In the genomic region with DNA sequence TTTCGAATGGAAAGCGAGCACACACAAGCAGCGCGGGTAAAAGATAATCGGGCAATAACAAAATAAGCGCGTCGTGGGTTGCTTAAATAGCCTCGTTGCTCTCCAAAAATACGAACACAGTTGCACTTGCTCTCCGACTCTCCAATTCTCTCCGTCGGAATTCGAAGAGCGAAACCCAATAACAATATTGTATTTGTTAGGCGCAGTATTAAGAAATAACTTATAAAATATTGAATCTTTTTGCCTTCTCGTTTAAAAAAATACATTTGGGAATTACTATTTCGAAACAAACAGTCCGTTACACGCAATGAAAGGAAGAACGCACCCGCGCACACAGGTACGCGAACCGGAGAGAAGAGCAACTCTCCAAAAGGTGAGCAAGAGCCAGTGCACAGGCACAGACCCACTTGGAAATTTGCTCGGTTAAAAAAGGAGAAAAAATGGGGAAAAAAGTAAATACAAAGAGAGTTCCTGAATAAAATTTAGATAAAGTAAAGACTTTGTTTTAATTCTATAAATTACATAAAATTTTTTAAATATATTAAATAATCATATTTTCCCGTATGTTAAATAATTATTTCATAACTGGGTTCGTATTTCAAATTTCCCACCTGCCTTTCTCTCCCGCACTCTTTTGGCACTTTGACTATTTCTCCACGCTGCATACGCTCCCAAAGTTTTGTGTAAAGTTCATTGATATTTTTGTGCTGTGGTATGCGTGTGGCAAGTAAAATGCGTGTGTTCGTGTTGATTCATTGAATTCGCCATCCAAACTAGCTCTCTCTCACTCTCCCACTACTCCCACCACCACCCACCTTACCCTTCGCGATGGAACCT, we compare ENCODE assay signal across 1 fruit fly cellular context.
TF ChIP-seq lines count a peak whose summit lies in the region.

Gene Mkp3, minus strand, starts transcription at position 63 of the 837 bp plus-strand sequence.

TF ChIP-seq in whole organism, embryonic, 481 proteins besides CTCF, POLR2A, EP300 and RAD21 (continued from another document and continues in another):
- TF ChIP-seq prd (optimal IDR thresholded peaks at IDR 0.05; lab: Kevin White, UChicago) (no peak), prd (GFP tag; IDR thresholded peaks at IDR 0.05; lab: Robert Waterston, UW) (peak; percentile 87), CG17359 (tag; optimal IDR thresholded peaks at IDR 0.05; lab: Kevin White, UChicago) (peak; percentile 89), da (GFP tag; optimal IDR thresholded peaks at IDR 0.05; lab: Kevin White, UChicago) (no peak), CG31388 (GFP tag; optimal IDR thresholded peaks at IDR 0.05; lab: Kevin White, UChicago) (no peak), Optix (GFP tag; IDR thresholded peaks at IDR 0.05; lab: Robert Waterston, UW) (peak; percentile 73; the same call in 1 of the 3 replicates), usp (GFP tag; optimal IDR thresholded peaks at IDR 0.05; lab: Kevin White, UChicago) (no peak), kni (GFP tag; optimal IDR thresholded peaks at IDR 0.05; lab: Kevin White, UChicago) (no peak), hb (GFP tag; IDR thresholded peaks at IDR 0.05; lab: Robert Waterston, UW; ENCODE audit: partially characterized antibody) (no peak), al (GFP tag; IDR thresholded peaks at IDR 0.05; lab: Robert Waterston, UW) (peak; percentile 86), Dref (GFP tag; IDR thresholded peaks at IDR 0.05; lab: Robert Waterston, UW) (no peak), CG8089 (GFP tag; optimal IDR thresholded peaks at IDR 0.05; lab: Kevin White, UChicago) (no peak), CG18262 (tag; optimal IDR thresholded peaks at IDR 0.05; lab: Kevin White, UChicago) (peak; percentile 100), CG12299 (tag; optimal IDR thresholded peaks at IDR 0.05; lab: Kevin White, UChicago) (peak; percentile 86), CG10462 (GFP tag; optimal IDR thresholded peaks at IDR 0.05; lab: Kevin White, UChicago) (peak; percentile 58), tap (tag; optimal IDR thresholded peaks at IDR 0.05; lab: Kevin White, UChicago) (peak; percentile 87), CG15269 (tag; optimal IDR thresholded peaks at IDR 0.05; lab: Kevin White, UChicago) (peak; percentile 93), z (GFP tag; IDR thresholded peaks at IDR 0.05; lab: Robert Waterston, UW) (no peak), tin (GFP tag; optimal IDR thresholded peaks at IDR 0.05; lab: Kevin White, UChicago) (peak; percentile 48), NfI (GFP tag; optimal IDR thresholded peaks at IDR 0.05; lab: Kevin White, UChicago) (peak; percentile 89), ase (GFP tag; IDR thresholded peaks at IDR 0.05; lab: Robert Waterston, UW) (peak; percentile 83), grau (tag; optimal IDR thresholded peaks at IDR 0.05; lab: Kevin White, UChicago) (peak; percentile 93), D19A (tag; optimal IDR thresholded peaks at IDR 0.05; lab: Kevin White, UChicago) (peak; percentile 86), TFAM (GFP tag; optimal IDR thresholded peaks at IDR 0.05; lab: Kevin White, UChicago) (no peak), CG1832 (GFP tag; optimal IDR thresholded peaks at IDR 0.05; lab: Kevin White, UChicago) (no peak), CG4328 (GFP tag; optimal IDR thresholded peaks at IDR 0.05; lab: Kevin White, UChicago) (peak; percentile 86), cato (GFP tag; optimal IDR thresholded peaks at IDR 0.05; lab: Kevin White, UChicago; ENCODE audit: borderline replicate concordance) (peak; percentile 31), CG17912 (GFP tag; optimal IDR thresholded peaks at IDR 0.05; lab: Kevin White, UChicago) (no peak), Lim3 (GFP tag; IDR thresholded peaks at IDR 0.05; lab: Robert Waterston, UW) (0 out of 2 replicates have a peak, but pooled peaks have one; percentile 6), abd-A (tag; optimal IDR thresholded peaks at IDR 0.05; lab: Kevin White, UChicago) (no peak), CrebB (tag; optimal IDR thresholded peaks at IDR 0.05; lab: Kevin White, UChicago) (peak; percentile 83), fu2 (GFP tag; optimal IDR thresholded peaks at IDR 0.05; lab: Kevin White, UChicago) (peak; percentile 17), wor (GFP tag; IDR thresholded peaks at IDR 0.05; lab: Robert Waterston, UW) (peak; percentile 79), CG12104 (GFP tag; optimal IDR thresholded peaks at IDR 0.05; lab: Kevin White, UChicago) (peak; percentile 78), zen2 (GFP tag; IDR thresholded peaks at IDR 0.05; lab: Robert Waterston, UW; ENCODE audit: partially characterized antibody) (no peak), Lhr (GFP tag; optimal IDR thresholded peaks at IDR 0.05; lab: Kevin White, UChicago) (peak; percentile 48), CG3407 (GFP tag; optimal IDR thresholded peaks at IDR 0.05; lab: Kevin White, UChicago) (peak; percentile 79), B-H1 (GFP tag; IDR thresholded peaks at IDR 0.05; lab: Robert Waterston, UW) (peak; percentile 79; the same call in 2 of the 3 replicates), Mes4 (GFP tag; optimal IDR thresholded peaks at IDR 0.05; lab: Kevin White, UChicago) (no peak), stwl (tag; optimal IDR thresholded peaks at IDR 0.05; lab: Kevin White, UChicago) (no peak), CG13424 (tag; optimal IDR thresholded peaks at IDR 0.05; lab: Kevin White, UChicago) (peak; percentile 94), Doc2 (GFP tag; IDR thresholded peaks at IDR 0.05; lab: Robert Waterston, UW) (no peak), CG3995 (GFP tag; optimal IDR thresholded peaks at IDR 0.05; lab: Kevin White, UChicago) (peak; percentile 55), twi (tag; optimal IDR thresholded peaks at IDR 0.05; lab: Kevin White, UChicago) (peak; percentile 70), Antp (GFP tag; optimal IDR thresholded peaks at IDR 0.05; lab: Kevin White, UChicago) (peak; percentile 6), Camta (GFP tag; optimal IDR thresholded peaks at IDR 0.05; lab: Kevin White, UChicago) (no peak), CG1602 (GFP tag; optimal IDR thresholded peaks at IDR 0.05; lab: Kevin White, UChicago) (peak; percentile 77), CG16813 (GFP tag; IDR thresholded peaks at IDR 0.05; lab: Robert Waterston, UW; ENCODE audit: partially characterized antibody) (no peak), Eip74EF (GFP tag; optimal IDR thresholded peaks at IDR 0.05; lab: Kevin White, UChicago) (peak in 1 of 2 experiments; percentile 89), HmgD (GFP tag; optimal IDR thresholded peaks at IDR 0.05; lab: Kevin White, UChicago) (no peak), CG15073 (GFP tag; optimal IDR thresholded peaks at IDR 0.05; lab: Kevin White, UChicago) (no peak), CG11247 (GFP tag; IDR thresholded peaks at IDR 0.05; lab: Robert Waterston, UW) (peak; percentile 82), zfh1 (GFP tag; IDR thresholded peaks at IDR 0.05; lab: Robert Waterston, UW) (peak; percentile 82), Dp (GFP tag; optimal IDR thresholded peaks at IDR 0.05; lab: Kevin White, UChicago) (no peak), CG14710 (tag; optimal IDR thresholded peaks at IDR 0.05; lab: Kevin White, UChicago) (peak; percentile 74), CG33213 (GFP tag; optimal IDR thresholded peaks at IDR 0.05; lab: Kevin White, UChicago) (no peak), Sox102F (GFP tag; optimal IDR thresholded peaks at IDR 0.05; lab: Kevin White, UChicago) (peak; percentile 87), CG11456 (GFP tag; IDR thresholded peaks at IDR 0.05; lab: Robert Waterston, UW) (peak; percentile 88), fd102C (GFP tag; optimal IDR thresholded peaks at IDR 0.05; lab: Kevin White, UChicago) (no peak), ind (GFP tag; optimal IDR thresholded peaks at IDR 0.05; lab: Kevin White, UChicago) (peak; percentile 81), Atf6 (GFP tag; IDR thresholded peaks at IDR 0.05; lab: Robert Waterston, UW) (peak; percentile 95), Vsx1 (GFP tag; optimal IDR thresholded peaks at IDR 0.05; lab: Kevin White, UChicago) (peak; percentile 83), CG4854 (GFP tag; optimal IDR thresholded peaks at IDR 0.05; lab: Kevin White, UChicago) (no peak), Gsc (GFP tag; IDR thresholded peaks at IDR 0.05; lab: Robert Waterston, UW) (no peak), cas (GFP tag; IDR thresholded peaks at IDR 0.05; lab: Robert Waterston, UW) (peak; percentile 43; the same call in 1 of the 2 replicates), Aef1 (GFP tag; IDR thresholded peaks at IDR 0.05; lab: Robert Waterston, UW) (peak; percentile 89), Stat92E (GFP tag; optimal IDR thresholded peaks at IDR 0.05; lab: Kevin White, UChicago) (no peak), gcm (GFP tag; optimal IDR thresholded peaks at IDR 0.05; lab: Kevin White, UChicago) (peak; percentile 90), CG3163 (GFP tag; optimal IDR thresholded peaks at IDR 0.05; lab: Kevin White, UChicago) (no peak), Med (GFP tag; lab: Kevin White, UChicago) (peak; percentile 86), Jarid2 (GFP tag; optimal IDR thresholded peaks at IDR 0.05; lab: Kevin White, UChicago) (peak; percentile 46), Rx (GFP tag; IDR thresholded peaks at IDR 0.05; lab: Robert Waterston, UW) (peak; percentile 66), CG17829 (tag; optimal IDR thresholded peaks at IDR 0.05; lab: Kevin White, UChicago) (peak; percentile 91), CG13894 (tag; optimal IDR thresholded peaks at IDR 0.05; lab: Kevin White, UChicago) (peak; percentile 53), gro (GFP tag; optimal IDR thresholded peaks at IDR 0.05; lab: Kevin White, UChicago) (no peak), CG3281 (GFP tag; optimal IDR thresholded peaks at IDR 0.05; lab: Kevin White, UChicago) (peak; percentile 96), Sin3A (optimal IDR thresholded peaks at IDR 0.05; lab: Kevin White, UChicago) (no peak), CG17328 (GFP tag; IDR thresholded peaks at IDR 0.05; lab: Robert Waterston, UW) (peak; percentile 80), Blimp-1 (GFP tag; optimal IDR thresholded peaks at IDR 0.05; lab: Kevin White, UChicago) (peak; percentile 82), MBD-R2 (GFP tag; IDR thresholded peaks at IDR 0.05; lab: Robert Waterston, UW) (peak; percentile 62), CG11695 (GFP tag; IDR thresholded peaks at IDR 0.05; lab: Robert Waterston, UW) (peak; percentile 96), Dbx (GFP tag; IDR thresholded peaks at IDR 0.05; lab: Robert Waterston, UW) (peak; percentile 87), dysf (GFP tag; IDR thresholded peaks at IDR 0.05; lab: Robert Waterston, UW) (peak; percentile 94), CG6683 (GFP tag; optimal IDR thresholded peaks at IDR 0.05; lab: Kevin White, UChicago) (peak; percentile 92), pb (GFP tag; optimal IDR thresholded peaks at IDR 0.05; lab: Kevin White, UChicago) (no peak), unpg (GFP tag; optimal IDR thresholded peaks at IDR 0.05; lab: Kevin White, UChicago) (peak; percentile 94), Oli (tag; optimal IDR thresholded peaks at IDR 0.05; lab: Kevin White, UChicago) (peak; percentile 90), nerfin-1 (tag; optimal IDR thresholded peaks at IDR 0.05; lab: Kevin White, UChicago) (peak; percentile 79), CG15479 (GFP tag; optimal IDR thresholded peaks at IDR 0.05; lab: Kevin White, UChicago) (no peak), PHDP (tag; optimal IDR thresholded peaks at IDR 0.05; lab: Kevin White, UChicago) (peak; percentile 94), CG10654 (GFP tag; optimal IDR thresholded peaks at IDR 0.05; lab: Kevin White, UChicago) (peak; percentile 71), CG7963 (GFP tag; IDR thresholded peaks at IDR 0.05; lab: Robert Waterston, UW; ENCODE audit: partially characterized antibody) (no peak), CG16779 (GFP tag; IDR thresholded peaks at IDR 0.05; lab: Robert Waterston, UW) (peak; percentile 57; the same call in 1 of the 2 replicates), Hr78 (GFP tag; optimal IDR thresholded peaks at IDR 0.05; lab: Kevin White, UChicago) (peak in 1 of 2 experiments; percentile 69), ham (GFP tag; IDR thresholded peaks at IDR 0.05; lab: Robert Waterston, UW) (peak; percentile 41), CG11504 (tag; optimal IDR thresholded peaks at IDR 0.05; lab: Kevin White, UChicago) (peak; percentile 91), CG13123 (GFP tag; optimal IDR thresholded peaks at IDR 0.05; lab: Kevin White, UChicago) (peak; percentile 9), CG8478 (optimal IDR thresholded peaks at IDR 0.05; lab: Kevin White, UChicago) (no peak), ewg (GFP tag; optimal IDR thresholded peaks at IDR 0.05; lab: Kevin White, UChicago) (peak; percentile 51), CG4730 (GFP tag; IDR thresholded peaks at IDR 0.05; lab: Robert Waterston, UW) (peak; percentile 79), org-1 (GFP tag; optimal IDR thresholded peaks at IDR 0.05; lab: Kevin White, UChicago) (peak; percentile 89), slou (GFP tag; optimal IDR thresholded peaks at IDR 0.05; lab: Kevin White, UChicago) (peak; percentile 43), CG18764 (GFP tag; optimal IDR thresholded peaks at IDR 0.05; lab: Kevin White, UChicago) (peak; percentile 72), psq (GFP tag; optimal IDR thresholded peaks at IDR 0.05; lab: Kevin White, UChicago) (peak; percentile 48), lilli (GFP tag; optimal IDR thresholded peaks at IDR 0.05; lab: Kevin White, UChicago) (peak; percentile 68), HmgZ (tag; optimal IDR thresholded peaks at IDR 0.05; lab: Kevin White, UChicago) (peak; percentile 91), CG4617 (GFP tag; optimal IDR thresholded peaks at IDR 0.05; lab: Kevin White, UChicago; ENCODE audit: borderline replicate concordance) (peak; percentile 6), Atf3 (GFP tag; optimal IDR thresholded peaks at IDR 0.05; lab: Kevin White, UChicago) (no peak), tio (GFP tag; optimal IDR thresholded peaks at IDR 0.05; lab: Kevin White, UChicago) (peak; percentile 81), nmo (GFP tag; optimal IDR thresholded peaks at IDR 0.05; lab: Kevin White, UChicago) (peak; percentile 89), dmrt11E (tag; optimal IDR thresholded peaks at IDR 0.05; lab: Kevin White, UChicago) (peak; percentile 61), sd (tag; optimal IDR thresholded peaks at IDR 0.05; lab: Kevin White, UChicago) (peak; percentile 68), Hand (GFP tag; optimal IDR thresholded peaks at IDR 0.05; lab: Kevin White, UChicago) (peak; percentile 95), CG6654 (GFP tag; optimal IDR thresholded peaks at IDR 0.05; lab: Kevin White, UChicago) (peak; percentile 69), Dad (GFP tag; optimal IDR thresholded peaks at IDR 0.05; lab: Kevin White, UChicago) (no peak), GATAe (GFP tag; conservative IDR thresholded peaks at IDR 0.05; lab: Robert Waterston, UW) (peak; percentile 55), odd (GFP tag; optimal IDR thresholded peaks at IDR 0.05; lab: Kevin White, UChicago) (peak; percentile 86), H15 (GFP tag; IDR thresholded peaks at IDR 0.05; lab: Robert Waterston, UW) (peak; percentile 76), klu (GFP tag; IDR thresholded peaks at IDR 0.05; lab: Robert Waterston, UW) (no peak; the same call in none of the 2 replicates), CG9609 (GFP tag; optimal IDR thresholded peaks at IDR 0.05; lab: Kevin White, UChicago) (peak; percentile 19), CG9727 (GFP tag; optimal IDR thresholded peaks at IDR 0.05; lab: Kevin White, UChicago) (peak; percentile 91), CG8944 (GFP tag; optimal IDR thresholded peaks at IDR 0.05; lab: Kevin White, UChicago) (no peak)
